Worm (Caenorhabditis elegans): ENCODE data around the gene ZC190.6.

Gene ZC190.6

ce11 chrV:8643093-8643492 is 34.0 kb downstream of the ZC190.6 start, which contains the start of gene asp-13:
TSS of gene asp-13 (minus strand) at chrV:8643193.
- TF ChIP-seq ttx-3 (tag; optimal IDR thresholded peaks at IDR 0.05) (no peak), sox-2 (GFP tag; IDR thresholded peaks at IDR 0.05) (no peak), pha-2 (tag; optimal IDR thresholded peaks at IDR 0.05) (no peak), madf-2 (tag; optimal IDR thresholded peaks at IDR 0.05) (no peak), fax-1 (tag; optimal IDR thresholded peaks at IDR 0.05) (no peak), pag-3 (tag; optimal IDR thresholded peaks at IDR 0.05; ENCODE audit: borderline replicate concordance) (no peak), ceh-48 (tag; optimal IDR thresholded peaks at IDR 0.05) (no peak), ceh-22 (tag; optimal IDR thresholded peaks at IDR 0.05) (no peak), fkh-10 (GFP tag; optimal IDR thresholded peaks at IDR 0.05) (no peak), nfya-1 (tag; optimal IDR thresholded peaks at IDR 0.05) (no peak), hlh-15 (tag; optimal IDR thresholded peaks at IDR 0.05) (no peak)

ce11 chrV:8641266-8641665 is 35.8 kb downstream of the ZC190.6 start, which contains the start of gene F28A12.3:
TSS of gene F28A12.3 (minus strand) at chrV:8641366.
- TF ChIP-seq nhr-232 (tag; optimal IDR thresholded peaks at IDR 0.05): no peak
- TF ChIP-seq lin-11 (tag; optimal IDR thresholded peaks at IDR 0.05): no peak
- TF ChIP-seq elt-2 (tag; optimal IDR thresholded peaks at IDR 0.05): no peak
- no peak for TF ChIP-seq C08G9.2 (tag; optimal IDR thresholded peaks at IDR 0.05)
- TF ChIP-seq T23F11.4 (GFP tag; optimal IDR thresholded peaks at IDR 0.05): no peak
- TF ChIP-seq sox-2 (GFP tag; IDR thresholded peaks at IDR 0.05): no peak
- no peak for TF ChIP-seq rnt-1 (tag; optimal IDR thresholded peaks at IDR 0.05)
- no peak for TF ChIP-seq ceh-14 (tag; optimal IDR thresholded peaks at IDR 0.05)
- TF ChIP-seq ceh-6 (GFP tag; optimal IDR thresholded peaks at IDR 0.05): no peak
- TF ChIP-seq ceh-18 (tag; optimal IDR thresholded peaks at IDR 0.05): no peak
- TF ChIP-seq zip-5 (tag; optimal IDR thresholded peaks at IDR 0.05): no peak
- TF ChIP-seq ceh-24 (tag; optimal IDR thresholded peaks at IDR 0.05): no peak
- no peak for TF ChIP-seq unc-55 (GFP tag; optimal IDR thresholded peaks at IDR 0.05)
- TF ChIP-seq gmeb-2 (tag; optimal IDR thresholded peaks at IDR 0.05): no peak

ce11 chrV:8637666-8638271 is 39.3 kb downstream of the ZC190.6 start, which contains the start of the genes F28A12.10 and acd-4:
TSS of gene F28A12.10 (minus strand) at chrV:8637766.
TSS of gene acd-4 (plus strand) at chrV:8638221.
- TF ChIP-seq pqm-1 (tag; optimal IDR thresholded peaks at IDR 0.05): no peak
- no peak for TF ChIP-seq ceh-34 (tag; optimal IDR thresholded peaks at IDR 0.05)
- TF ChIP-seq sdc-2 (tag; optimal IDR thresholded peaks at IDR 0.05): no peak
- no peak for TF ChIP-seq ceh-2 (tag; optimal IDR thresholded peaks at IDR 0.05)
- no peak for TF ChIP-seq che-1 (tag; optimal IDR thresholded peaks at IDR 0.05)
- TF ChIP-seq hlh-8 (tag; optimal IDR thresholded peaks at IDR 0.05): no peak
- TF ChIP-seq F13H6.1 (tag; optimal IDR thresholded peaks at IDR 0.05): no peak
- TF ChIP-seq ceh-30 (tag; optimal IDR thresholded peaks at IDR 0.05): no peak
- no peak for TF ChIP-seq hlh-15 (tag; optimal IDR thresholded peaks at IDR 0.05)
- TF ChIP-seq eyg-1 (tag; optimal IDR thresholded peaks at IDR 0.05): no peak
- TF ChIP-seq ets-4 (tag; optimal IDR thresholded peaks at IDR 0.05): no peak
- TF ChIP-seq ceh-14 (tag; optimal IDR thresholded peaks at IDR 0.05): no peak
- no peak for TF ChIP-seq dmd-4 (tag; optimal IDR thresholded peaks at IDR 0.05; ENCODE audit: borderline replicate concordance)
- TF ChIP-seq hlh-13 (GFP tag; optimal IDR thresholded peaks at IDR 0.05): no peak

ce11 chrV:8636907-8637306 is 40.2 kb downstream of the ZC190.6 start, which contains the start of gene grl-12:
TSS of gene grl-12 (minus strand) at chrV:8637007.
- TF ChIP-seq eyg-1 (tag; optimal IDR thresholded peaks at IDR 0.05) (no peak), pat-9 (tag; optimal IDR thresholded peaks at IDR 0.05) (no peak), ceh-2 (tag; optimal IDR thresholded peaks at IDR 0.05) (no peak), npax-4 (tag; optimal IDR thresholded peaks at IDR 0.05) (no peak)

All from whole organism, late embryonic.